Worm (Caenorhabditis elegans) whole organism, L3 larva: Measurements from ENCODE around the gene asp-2.

Source experiments
- R02D3.7 ChIP-seq: fragments of 150-350 bp; optimal IDR thresholded peaks from 2 replicates; lab custom pipeline; 2014; ENCODE audit warnings: missing biosample characterization, missing genetic modification characterization
- ZK546.5 ChIP-seq: sonication (generic microtip); optimal IDR thresholded peaks from 2 replicates; lab custom pipeline; 2017; ENCODE audit warnings: missing biosample characterization, missing genetic modification characterization
- aly-2 ChIP-seq: fragments of 150-350 bp; optimal IDR thresholded peaks from 2 replicates; lab custom pipeline; 2014; ENCODE audit warnings: missing biosample characterization, missing genetic modification characterization
- ceh-16 ChIP-seq: sonication (generic microtip); optimal IDR thresholded peaks from 2 replicates; lab custom pipeline; 2017; ENCODE audit warnings: missing biosample characterization, missing genetic modification characterization
- ceh-28 ChIP-seq: fragments of 150-350 bp; optimal IDR thresholded peaks from 2 replicates; lab custom pipeline; 2014; ENCODE audit warnings: missing biosample characterization, missing genetic modification reagents, missing genetic modification characterization
- ceh-82 ChIP-seq: fragments of 150-350 bp; optimal IDR thresholded peaks from 2 replicates; lab custom pipeline; 2014; ENCODE audit warnings: missing biosample characterization, missing genetic modification characterization
- ceh-9 ChIP-seq: sonication (generic microtip); optimal IDR thresholded peaks from 2 replicates; lab custom pipeline; 2018; ENCODE audit warnings: missing biosample characterization, missing genetic modification characterization
- daf-12 ChIP-seq: fragments of 150-350 bp; optimal IDR thresholded peaks from 2 replicates; lab custom pipeline; 2014; ENCODE audit warnings: missing biosample characterization, missing genetic modification reagents, missing genetic modification characterization
- egl-27 ChIP-seq: sonication (generic microtip); optimal IDR thresholded peaks from 4 replicates; lab custom pipeline; 2017; ENCODE audit warnings: missing biosample characterization, missing genetic modification reagents, missing genetic modification characterization
- egl-5 ChIP-seq: fragments of 150-350 bp; optimal IDR thresholded peaks from 2 replicates; lab custom pipeline; 2017; ENCODE audit warnings: missing biosample characterization, missing genetic modification reagents, missing genetic modification characterization, inconsistent platforms
- elt-2 ChIP-seq: sonication (generic microtip); optimal IDR thresholded peaks from 2 replicates; lab custom pipeline; 2016; ENCODE audit warnings: missing genetic modification reagents, mild to moderate bottlenecking, missing genetic modification characterization, missing compliant biosample characterization
- elt-3 ChIP-seq, 3 experiments: fragments of 150-350 bp in 1 of 3; sonication (generic microtip) in 2 of 3; optimal IDR thresholded peaks; 2 replicates in 2 of 3; 4 replicates in 1 of 3; lab custom pipeline; 2014 to 2017; ENCODE audit warnings: missing biosample characterization in 3 of 3, missing genetic modification characterization in 3 of 3
- eor-1 ChIP-seq, 2 experiments: fragments of 150-350 bp; optimal IDR thresholded peaks; 2 replicates each; lab custom pipeline; 2014 to 2018; ENCODE audit warnings: missing biosample characterization in 2 of 2, missing genetic modification characterization in 2 of 2
- fkh-10 ChIP-seq: sonication (generic microtip); optimal IDR thresholded peaks from 2 replicates; lab custom pipeline; 2017; ENCODE audit warnings: missing biosample characterization, missing genetic modification reagents, missing genetic modification characterization
- fkh-2 ChIP-seq: fragments of 150-350 bp; optimal IDR thresholded peaks from 2 replicates; lab custom pipeline; 2014; ENCODE audit warnings: missing biosample characterization, missing genetic modification reagents, missing genetic modification characterization
- fos-1 ChIP-seq: fragments of 150-350 bp; optimal IDR thresholded peaks from 2 replicates; lab custom pipeline; 2014; ENCODE audit warnings: missing biosample characterization, missing genetic modification characterization
- hmg-11 ChIP-seq: sonication (generic microtip); optimal IDR thresholded peaks from 2 replicates; lab custom pipeline; 2016; ENCODE audit warnings: missing genetic modification characterization, missing compliant biosample characterization
- lin-15B ChIP-seq: fragments of 150-350 bp; optimal IDR thresholded peaks from 2 replicates; lab custom pipeline; 2014; ENCODE audit warnings: missing biosample characterization, missing genetic modification characterization
- lin-39 ChIP-seq: fragments of 150-350 bp; optimal IDR thresholded peaks from 2 replicates; lab custom pipeline; 2018; ENCODE audit warnings: missing biosample characterization, missing genetic modification reagents, missing genetic modification characterization
- lsy-12 ChIP-seq: sonication (generic microtip); optimal IDR thresholded peaks from 2 replicates; lab custom pipeline; 2016; ENCODE audit warnings: mild to moderate bottlenecking, missing genetic modification characterization, missing compliant biosample characterization
- mdl-1 ChIP-seq: fragments of 150-350 bp; optimal IDR thresholded peaks from 2 replicates; lab custom pipeline; 2014; ENCODE audit warnings: missing biosample characterization, missing genetic modification characterization
- mml-1 ChIP-seq: fragments of 150-350 bp; sonication (generic microtip); optimal IDR thresholded peaks from 3 replicates; lab custom pipeline; 2014; ENCODE audit warnings: missing biosample characterization, missing genetic modification characterization
- nfya-1 ChIP-seq: sonication (generic microtip); optimal IDR thresholded peaks from 2 replicates; lab custom pipeline; 2017; ENCODE audit warnings: missing genetic modification characterization, mild to moderate bottlenecking, missing compliant biosample characterization, antibody characterized with exemption, moderate library complexity; ENCODE audit not compliant: insufficient read depth
- nhr-23 ChIP-seq: fragments of 150-350 bp; optimal IDR thresholded peaks from 2 replicates; lab custom pipeline; 2014; ENCODE audit warnings: missing biosample characterization, missing genetic modification reagents, missing genetic modification characterization
- nhr-237 ChIP-seq: fragments of 150-350 bp; optimal IDR thresholded peaks from 2 replicates; lab custom pipeline; 2014; ENCODE audit warnings: missing biosample characterization, missing genetic modification characterization
- nhr-25 ChIP-seq: sonication (generic microtip); optimal IDR thresholded peaks from 2 replicates; lab custom pipeline; 2017; ENCODE audit warnings: missing biosample characterization, missing genetic modification characterization
- nhr-28 ChIP-seq: fragments of 150-350 bp; optimal IDR thresholded peaks from 2 replicates; lab custom pipeline; 2014; ENCODE audit warnings: missing biosample characterization, missing genetic modification characterization
- nhr-43 ChIP-seq: sonication (generic microtip); optimal IDR thresholded peaks from 2 replicates; lab custom pipeline; 2016; ENCODE audit warnings: mild to moderate bottlenecking, missing genetic modification characterization, missing compliant biosample characterization; ENCODE audit not compliant: poor library complexity, severe bottlenecking
- nhr-76 ChIP-seq: fragments of 150-350 bp; sonication (generic microtip); optimal IDR thresholded peaks from 5 replicates; lab custom pipeline; 2014; ENCODE audit warnings: missing biosample characterization, missing genetic modification characterization
- nhr-77 ChIP-seq: fragments of 150-350 bp; optimal IDR thresholded peaks from 2 replicates; lab custom pipeline; 2014; ENCODE audit warnings: missing biosample characterization, missing genetic modification characterization
- pha-4 ChIP-seq: fragments of 150-350 bp; optimal IDR thresholded peaks from 2 replicates; lab custom pipeline; 2014; ENCODE audit warnings: missing biosample characterization, missing genetic modification reagents, missing genetic modification characterization
- pqm-1 ChIP-seq: fragments of 150-350 bp; optimal IDR thresholded peaks from 2 replicates; lab custom pipeline; 2017; ENCODE audit warnings: missing biosample characterization, missing genetic modification characterization, inconsistent platforms
- sea-2 ChIP-seq: fragments of 150-350 bp; sonication (generic microtip); optimal IDR thresholded peaks from 4 replicates; lab custom pipeline; 2014; ENCODE audit warnings: missing biosample characterization, missing genetic modification reagents, missing genetic modification characterization
- skn-1 ChIP-seq: fragments of 150-350 bp; optimal IDR thresholded peaks from 2 replicates; lab custom pipeline; 2014; ENCODE audit warnings: missing biosample characterization, missing genetic modification characterization
- snpc-4 ChIP-seq: fragments of 150-350 bp; optimal IDR thresholded peaks from 2 replicates; lab custom pipeline; 2014; ENCODE audit warnings: missing biosample characterization, missing genetic modification characterization
- tbx-2 ChIP-seq: sonication (generic microtip); optimal IDR thresholded peaks from 2 replicates; lab custom pipeline; 2016; ENCODE audit warnings: mild to moderate bottlenecking, missing genetic modification characterization, missing compliant biosample characterization
- unc-39 ChIP-seq: sonication (generic microtip); optimal IDR thresholded peaks from 4 replicates; lab custom pipeline; 2017; ENCODE audit warnings: missing biosample characterization, missing genetic modification characterization
- ztf-11 ChIP-seq: fragments of 150-350 bp; optimal IDR thresholded peaks from 2 replicates; lab custom pipeline; 2014; ENCODE audit warnings: missing biosample characterization, missing genetic modification characterization

Gene asp-2

ce11 chrV:9232296-9232695 is 29.4 kb downstream of the asp-2 start, which contains the start of gene F07C3.3:
TSS of gene F07C3.3 (minus strand) at chrV:9232396.
- TF ChIP-seq sea-2, result no peak
- TF ChIP-seq hmg-11, result no peak
- TF ChIP-seq ztf-11 (tag; lab: Kevin White, UChicago), result no peak
- TF ChIP-seq ceh-16 (tag; lab: Kevin White, UChicago), result no peak
- no peak for TF ChIP-seq nhr-76 (tag; lab: Kevin White, UChicago)
- no peak for TF ChIP-seq R02D3.7 (tag; lab: Kevin White, UChicago)
- no peak for TF ChIP-seq daf-12 (tag; lab: Kevin White, UChicago)
- TF ChIP-seq lin-15B (tag; lab: Kevin White, UChicago), result no peak
- no peak for TF ChIP-seq egl-27 (tag; lab: Kevin White, UChicago)
- no peak for TF ChIP-seq fkh-2 (tag; lab: Kevin White, UChicago)
- no peak for TF ChIP-seq aly-2 (tag; lab: Kevin White, UChicago)

ce11 chrV:9243171-9243996 is 40.5 kb downstream of the asp-2 start, which contains the start of gene glo-4:
TSS of gene glo-4 (minus strand) at chrV:9243221.
- TF ChIP-seq fos-1 (tag; lab: Kevin White, UChicago) (no peak), nhr-77 (no peak), nhr-28 (tag; lab: Kevin White, UChicago) (no peak), ceh-82 (no peak), elt-3 (tag; optimal IDR thresholded peaks at IDR 0.05; lab: Kevin White, UChicago) (no peak), skn-1 (tag; lab: Kevin White, UChicago) (no peak), R02D3.7 (tag; lab: Kevin White, UChicago) (peak; percentile 11), ceh-9 (no peak), eor-1 (tag; optimal IDR thresholded peaks at IDR 0.05; lab: Kevin White, UChicago) (no peak), pha-4 (tag; lab: Kevin White, UChicago) (peak; percentile 70), mml-1 (tag; lab: Kevin White, UChicago) (no peak), aly-2 (tag; lab: Kevin White, UChicago) (no peak), lsy-12 (tag; lab: Kevin White, UChicago) (peak; percentile 28), hmg-11 (peak; percentile 60), nhr-43 (tag; lab: Kevin White, UChicago) (peak; percentile 51), fkh-10 (GFP tag; lab: Kevin White, UChicago) (peak; percentile 85), ztf-11 (tag; lab: Kevin White, UChicago) (no peak), unc-39 (tag; lab: Kevin White, UChicago) (no peak), mdl-1 (tag; lab: Kevin White, UChicago) (no peak), lin-15B (tag; lab: Kevin White, UChicago) (peak; percentile 73), nhr-76 (tag; lab: Kevin White, UChicago) (no peak), nhr-23 (peak; percentile 88), tbx-2 (tag; lab: Kevin White, UChicago) (peak; percentile 59), nfya-1 (tag; lab: Kevin White, UChicago) (peak; percentile 79), lin-39 (tag; lab: Kevin White, UChicago) (peak; percentile 14), ceh-28 (tag; lab: Kevin White, UChicago) (peak; percentile 55), nhr-237 (no peak), nhr-25 (tag; lab: Kevin White, UChicago) (peak; percentile 65), ZK546.5 (tag; lab: Kevin White, UChicago) (no peak), pqm-1 (tag; lab: Kevin White, UChicago) (peak; percentile 28), egl-5 (peak; percentile 76), snpc-4 (tag; lab: Kevin White, UChicago) (no peak), fkh-2 (tag; lab: Kevin White, UChicago) (no peak), elt-2 (tag; lab: Kevin White, UChicago) (peak; percentile 78), daf-12 (tag; lab: Kevin White, UChicago) (no peak)
- TF ChIP-seq, all 47 proteins: peak for 16
